Fruit fly (Drosophila melanogaster): ENCODE results near the gene hng3.

dm6 chr3L:796926-797802, 41.9 kb upstream of the hng3 start:
- TF ChIP-seq dsf (GFP tag; optimal IDR thresholded peaks at IDR 0.05; ENCODE audit: borderline replicate concordance) (no peak), Sp1 (GFP tag; optimal IDR thresholded peaks at IDR 0.05) (no peak), br (GFP tag; optimal IDR thresholded peaks at IDR 0.05) (no peak), psq (GFP tag; optimal IDR thresholded peaks at IDR 0.05) (no peak), Hr78 (GFP tag; optimal IDR thresholded peaks at IDR 0.05) (no peak), OdsH (GFP tag; optimal IDR thresholded peaks at IDR 0.05) (no peak), Hr83 (GFP tag; optimal IDR thresholded peaks at IDR 0.05; ENCODE audit: poor library complexity, severe bottlenecking) (no peak), h (GFP tag; optimal IDR thresholded peaks at IDR 0.05) (peak; percentile 26), lola (GFP tag; optimal IDR thresholded peaks at IDR 0.05) (no peak), rgr (GFP tag; optimal IDR thresholded peaks at IDR 0.05) (no peak), usp (GFP tag; optimal IDR thresholded peaks at IDR 0.05) (no peak), GATAd (GFP tag; optimal IDR thresholded peaks at IDR 0.05) (no peak), dl (GFP tag; optimal IDR thresholded peaks at IDR 0.05; ENCODE audit: insufficient read depth in 1 of 2, partially characterized antibody in 2 of 2) (no peak), CG32264 (GFP tag; optimal IDR thresholded peaks at IDR 0.05) (no peak)
